Worm (Caenorhabditis elegans) whole organism, mixed stage, embryonic: Measurements from ENCODE around the gene C16C8.9.

Experiments
- ceh-43 ChIP-seq: fragments of 200-800 bp; sonication (Bioruptor generic); optimal IDR thresholded peaks from 2 replicates; lab custom pipeline; 2018; ENCODE audit warnings: mild to moderate bottlenecking, missing genetic modification characterization, moderate library complexity, missing compliant biosample characterization
- drap-1 ChIP-seq: fragments of 200-800 bp; sonication (Bioruptor generic); optimal IDR thresholded peaks from 3 replicates; lab custom pipeline; 2018; ENCODE audit warnings: mild to moderate bottlenecking, missing genetic modification characterization, missing compliant biosample characterization
- mep-1 ChIP-seq: fragments of 150-350 bp; optimal IDR thresholded peaks from 2 replicates; lab custom pipeline; 2017; ENCODE audit warnings: missing biosample characterization, missing genetic modification reagents, missing genetic modification characterization, inconsistent platforms
- nhr-237 ChIP-seq: fragments of 150-350 bp; optimal IDR thresholded peaks from 2 replicates; lab custom pipeline; 2014; ENCODE audit warnings: missing biosample characterization, missing genetic modification characterization
- nhr-76 ChIP-seq: sonication (generic microtip); optimal IDR thresholded peaks from 2 replicates; lab custom pipeline; 2017; ENCODE audit warnings: missing biosample characterization, missing genetic modification characterization
- pha-4 ChIP-seq: fragments of 150-350 bp; optimal IDR thresholded peaks from 2 replicates; lab custom pipeline; 2018; ENCODE audit warnings: missing biosample characterization, missing genetic modification reagents, missing genetic modification characterization

- TF ChIP-seq pha-4 (tag; lab: Kevin White, UChicago): no peak
- no peak for TF ChIP-seq ceh-43 (GFP tag; lab: Kevin White, UChicago)
- TF ChIP-seq mep-1 (tag; lab: Kevin White, UChicago): no peak
- TF ChIP-seq nhr-76 (tag; lab: Kevin White, UChicago): no peak
- no peak for TF ChIP-seq nhr-237 (tag; lab: Kevin White, UChicago)
- TF ChIP-seq drap-1 (GFP tag; lab: Kevin White, UChicago): peak; percentile 68
Observed at ce11 chrII:3439244-3439698, 23.7 kb downstream of the C16C8.9 start.
